Worm (Caenorhabditis elegans) whole organism, L2 larva: ENCODE measurements around the gene osm-11.

Experiments used
- C34F6.9 ChIP-seq: fragments of 150-350 bp; optimal IDR thresholded peaks from 2 replicates; lab custom pipeline; 2014; ENCODE audit warnings: missing biosample characterization, missing genetic modification characterization
- Y55F3AM.14 ChIP-seq: fragments of 200-800 bp; sonication (Bioruptor generic); optimal IDR thresholded peaks from 2 replicates; lab custom pipeline; 2018; ENCODE audit warnings: mild to moderate bottlenecking, missing genetic modification characterization, missing compliant biosample characterization
- aly-2 ChIP-seq: fragments of 150-350 bp; optimal IDR thresholded peaks from 2 replicates; lab custom pipeline; 2014; ENCODE audit warnings: missing biosample characterization, missing genetic modification characterization
- ama-1 ChIP-seq: fragments of 150-350 bp; optimal IDR thresholded peaks from 2 replicates; lab custom pipeline; 2018; ENCODE audit warnings: inconsistent platforms
- blmp-1 ChIP-seq: sonication (generic microtip); optimal IDR thresholded peaks from 2 replicates; lab custom pipeline; 2017; ENCODE audit warnings: missing genetic modification characterization, mild to moderate bottlenecking, missing compliant biosample characterization, antibody characterized with exemption, moderate library complexity; ENCODE audit not compliant: insufficient read depth
- ceh-16 ChIP-seq: fragments of 150-350 bp; optimal IDR thresholded peaks from 2 replicates; lab custom pipeline; 2014; ENCODE audit warnings: missing biosample characterization, missing genetic modification characterization
- ceh-82 ChIP-seq: fragments of 150-350 bp; optimal IDR thresholded peaks from 2 replicates; lab custom pipeline; 2014; ENCODE audit warnings: missing biosample characterization, missing genetic modification characterization
- crh-2 ChIP-seq: sonication (generic microtip); optimal IDR thresholded peaks from 2 replicates; lab custom pipeline; 2017; ENCODE audit warnings: missing biosample characterization, missing genetic modification characterization
- dmd-4 ChIP-seq: sonication (generic microtip); optimal IDR thresholded peaks from 2 replicates; lab custom pipeline; 2017; ENCODE audit warnings: missing biosample characterization, missing genetic modification characterization
- egl-27 ChIP-seq: sonication (generic microtip); optimal IDR thresholded peaks from 3 replicates; lab custom pipeline; 2017; ENCODE audit warnings: missing biosample characterization, missing genetic modification reagents, missing genetic modification characterization
- elt-3 ChIP-seq: sonication (generic microtip); optimal IDR thresholded peaks from 2 replicates; lab custom pipeline; 2017; ENCODE audit warnings: missing biosample characterization, missing genetic modification characterization
- fos-1 ChIP-seq: fragments of 150-350 bp; optimal IDR thresholded peaks from 2 replicates; lab custom pipeline; 2014; ENCODE audit warnings: missing biosample characterization, missing genetic modification characterization
- lin-11 ChIP-seq: fragments of 150-350 bp; sonication (generic microtip); optimal IDR thresholded peaks from 2 replicates; lab custom pipeline; 2014; ENCODE audit warnings: missing biosample characterization, missing genetic modification characterization, inconsistent platforms, mixed read lengths
- lin-13 ChIP-seq: fragments of 150-350 bp; optimal IDR thresholded peaks from 2 replicates; lab custom pipeline; 2014; ENCODE audit warnings: missing biosample characterization, missing genetic modification reagents, missing genetic modification characterization
- lin-39 ChIP-seq: fragments of 150-350 bp; optimal IDR thresholded peaks from 2 replicates; lab custom pipeline; 2014; ENCODE audit warnings: missing biosample characterization, missing genetic modification reagents, missing genetic modification characterization
- lsy-2 ChIP-seq, 2 experiments: fragments of 150-350 bp in 1 of 2; sonication (generic microtip) in 1 of 2; optimal IDR thresholded peaks; 2 replicates each; lab custom pipeline; 2014 to 2017; ENCODE audit warnings: missing biosample characterization in 2 of 2, missing genetic modification characterization in 2 of 2
- mbf-1 ChIP-seq: sonication (generic microtip); optimal IDR thresholded peaks from 2 replicates; lab custom pipeline; 2017; ENCODE audit warnings: missing biosample characterization, missing genetic modification characterization
- nhr-12 ChIP-seq: fragments of 150-350 bp; optimal IDR thresholded peaks from 2 replicates; lab custom pipeline; 2014; ENCODE audit warnings: missing biosample characterization, missing genetic modification characterization
- nhr-21 ChIP-seq: fragments of 150-350 bp; optimal IDR thresholded peaks from 2 replicates; lab custom pipeline; 2014; ENCODE audit warnings: missing biosample characterization, missing genetic modification characterization
- nhr-23 ChIP-seq: fragments of 150-350 bp; optimal IDR thresholded peaks from 2 replicates; lab custom pipeline; 2014; ENCODE audit warnings: missing biosample characterization, missing genetic modification reagents, missing genetic modification characterization
- nhr-237 ChIP-seq: fragments of 150-350 bp; optimal IDR thresholded peaks from 2 replicates; lab custom pipeline; 2014; ENCODE audit warnings: missing biosample characterization, missing genetic modification characterization
- nhr-25 ChIP-seq: fragments of 150-350 bp; sonication (generic microtip); optimal IDR thresholded peaks from 3 replicates; lab custom pipeline; 2014; ENCODE audit warnings: missing biosample characterization, missing genetic modification characterization
- nhr-6 ChIP-seq: fragments of 150-350 bp; optimal IDR thresholded peaks from 2 replicates; lab custom pipeline; 2014; ENCODE audit warnings: missing biosample characterization, missing genetic modification characterization
- nhr-77 ChIP-seq: fragments of 150-350 bp; optimal IDR thresholded peaks from 2 replicates; lab custom pipeline; 2014; ENCODE audit warnings: missing biosample characterization, missing genetic modification characterization
- peb-1 ChIP-seq: fragments of 150-350 bp; optimal IDR thresholded peaks from 2 replicates; lab custom pipeline; 2014; ENCODE audit warnings: missing biosample characterization, missing genetic modification characterization
- sem-4 ChIP-seq: fragments of 150-350 bp; optimal IDR thresholded peaks from 2 replicates; lab custom pipeline; 2014; ENCODE audit warnings: missing biosample characterization, missing genetic modification reagents, missing genetic modification characterization
- sma-3 ChIP-seq: sonication (generic microtip); optimal IDR thresholded peaks from 2 replicates; lab custom pipeline; 2016; ENCODE audit warnings: missing genetic modification reagents, missing genetic modification characterization, missing compliant biosample characterization
- sma-9 ChIP-seq, 2 experiments: fragments of 150-350 bp in 1 of 2; sonication (generic microtip) in 1 of 2; optimal IDR thresholded peaks; 2 replicates each; lab custom pipeline; 2014 to 2016; ENCODE audit warnings: missing genetic modification characterization in 2 of 2, mild to moderate bottlenecking in 1 of 2, missing biosample characterization in 1 of 2, missing compliant biosample characterization in 1 of 2, missing genetic modification reagents in 1 of 2, moderate library complexity in 1 of 2
- snpc-4 ChIP-seq: fragments of 150-350 bp; optimal IDR thresholded peaks from 2 replicates; lab custom pipeline; 2014; ENCODE audit warnings: missing biosample characterization, missing genetic modification characterization
- unc-62 ChIP-seq: fragments of 150-350 bp; optimal IDR thresholded peaks from 2 replicates; lab custom pipeline; 2014; ENCODE audit warnings: missing biosample characterization, missing genetic modification reagents, missing genetic modification characterization
- zag-1 ChIP-seq: fragments of 150-350 bp; optimal IDR thresholded peaks from 2 replicates; lab custom pipeline; 2014; ENCODE audit warnings: missing biosample characterization, missing genetic modification characterization
- ztf-1 ChIP-seq: fragments of 200-800 bp; sonication (Bioruptor generic); conservative IDR thresholded peaks from 2 replicates; pipeline ENCODE4 v1.3.6; 2022; ENCODE audit warnings: missing genetic modification characterization, missing compliant biosample characterization
- ztf-11 ChIP-seq: sonication (generic microtip); optimal IDR thresholded peaks from 2 replicates; lab custom pipeline; 2017; ENCODE audit warnings: missing biosample characterization, missing genetic modification characterization
- ztf-4 ChIP-seq: fragments of 150-350 bp; optimal IDR thresholded peaks from 2 replicates; lab custom pipeline; 2014; ENCODE audit warnings: missing biosample characterization, missing genetic modification characterization

Gene osm-11

ce11 chrX:17426712-17427111 is 5.3 kb upstream of the osm-11 start:
- no peak for TF ChIP-seq sma-9 (GFP tag; optimal IDR thresholded peaks at IDR 0.05; lab: Kevin White, UChicago)
- no peak for TF ChIP-seq sma-9 (tag; optimal IDR thresholded peaks at IDR 0.05; lab: Kevin White, UChicago)
- TF ChIP-seq sma-3 (GFP tag; lab: Kevin White, UChicago) = peak; percentile 10

ce11 chrX:17424595-17424913 is 3.2 kb upstream of the osm-11 start:
- TF ChIP-seq sem-4 (tag; lab: Kevin White, UChicago) (no peak), nhr-21 (no peak), crh-2 (no peak), lin-11 (no peak), elt-3 (tag; lab: Kevin White, UChicago) (no peak), peb-1 (no peak), lin-39 (tag; lab: Kevin White, UChicago) (no peak), ztf-11 (no peak), nhr-12 (no peak), ztf-4 (tag; lab: Kevin White, UChicago) (no peak), ztf-1 (GFP tag; lab: Robert Waterston, UW) (no peak), nhr-25 (no peak), nhr-237 (tag; lab: Kevin White, UChicago) (no peak), fos-1 (tag; lab: Kevin White, UChicago) (no peak), sma-3 (GFP tag; lab: Kevin White, UChicago) (no peak), lin-13 (GFP tag; lab: Kevin White, UChicago) (no peak), blmp-1 (tag; lab: Kevin White, UChicago) (no peak), nhr-6 (tag; lab: Kevin White, UChicago) (no peak)

DNA sequence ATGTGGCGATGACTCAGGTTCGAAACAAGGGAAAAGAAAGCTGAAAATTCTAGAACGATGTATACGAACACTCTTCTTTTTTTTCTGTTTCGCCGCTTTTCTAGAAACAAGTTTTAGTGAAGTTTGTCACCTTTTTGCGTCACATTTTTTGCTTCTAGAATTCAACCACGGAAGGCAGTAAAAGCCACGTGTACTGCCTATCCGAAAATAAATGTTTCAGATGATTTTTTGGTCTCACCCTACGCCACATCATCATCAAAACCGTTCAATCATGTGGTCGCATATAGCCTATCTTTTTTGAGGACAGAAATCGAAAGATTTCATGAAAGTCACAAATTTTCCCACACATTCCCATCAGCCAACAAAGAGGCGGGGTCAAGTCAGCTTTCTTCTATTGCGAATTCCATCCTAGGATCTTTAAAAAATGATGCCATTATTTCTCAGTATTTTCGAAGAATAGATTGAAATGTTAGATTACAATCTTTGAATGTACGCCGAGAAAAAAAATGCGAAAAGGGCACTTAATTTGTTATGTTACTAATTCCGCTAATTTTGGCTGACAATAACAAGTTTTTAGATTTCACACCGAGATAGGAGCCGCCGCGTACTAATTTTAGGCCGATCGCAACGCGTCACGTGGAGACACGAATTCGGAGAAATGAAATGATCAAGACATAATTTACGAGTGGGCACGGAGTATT is 2.7 kb upstream of the osm-11 start:
- TF ChIP-seq egl-27 (tag; lab: Kevin White, UChicago) (no peak), nhr-25 (peak; percentile 6), lin-13 (GFP tag; lab: Kevin White, UChicago) (no peak), crh-2 (peak; percentile 21), ceh-16 (peak; percentile 80), sem-4 (tag; lab: Kevin White, UChicago) (peak; percentile 42), blmp-1 (tag; lab: Kevin White, UChicago) (peak; percentile 33), sma-9 (GFP tag; optimal IDR thresholded peaks at IDR 0.05; lab: Kevin White, UChicago) (peak; percentile 40), sma-9 (tag; optimal IDR thresholded peaks at IDR 0.05; lab: Kevin White, UChicago) (no peak)

DNA sequence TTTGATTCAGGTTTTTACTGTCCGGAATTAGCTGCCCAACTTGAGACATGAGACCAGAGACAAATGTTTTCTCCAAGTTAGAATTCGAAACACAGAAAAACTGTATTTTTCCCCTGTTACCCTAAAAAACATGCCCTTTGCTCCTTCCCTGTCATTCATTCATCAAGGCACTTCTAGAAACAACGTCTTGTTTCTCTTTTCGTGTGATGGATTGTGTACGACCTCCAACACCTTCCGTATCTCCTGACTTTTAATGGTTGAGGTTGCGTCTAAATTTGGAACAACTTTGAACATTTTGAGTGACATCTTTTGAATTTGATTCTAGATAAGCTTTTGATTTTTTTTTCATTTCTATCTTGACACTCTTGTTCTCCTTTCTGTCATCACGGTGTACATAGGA is 1.2 kb upstream of the osm-11 start:
- TF ChIP-seq zag-1 (tag; lab: Kevin White, UChicago) (no peak), lsy-2 (tag; optimal IDR thresholded peaks at IDR 0.05; lab: Kevin White, UChicago) (no peak), aly-2 (tag; lab: Kevin White, UChicago) (no peak), nhr-77 (tag; lab: Kevin White, UChicago) (no peak), mbf-1 (no peak), unc-62 (GFP tag; lab: Kevin White, UChicago) (no peak), nhr-23 (tag; lab: Kevin White, UChicago) (no peak), dmd-4 (tag; lab: Kevin White, UChicago) (no peak), snpc-4 (no peak), ceh-82 (tag; lab: Kevin White, UChicago) (no peak), sma-3 (GFP tag; lab: Kevin White, UChicago) (no peak), C34F6.9 (tag; lab: Kevin White, UChicago) (no peak), Y55F3AM.14 (GFP tag; lab: Kevin White, UChicago) (no peak), ama-1 (lab: Kevin White, UChicago) (no peak), ceh-16 (no peak), sem-4 (tag; lab: Kevin White, UChicago) (no peak)
